Worm (Caenorhabditis elegans) whole organism, L3 larva: ENCODE measurements around the gene T19H5.6.

Experiments used
- aly-2 ChIP-seq: fragments of 150-350 bp; optimal IDR thresholded peaks from 2 replicates; lab custom pipeline; 2014; ENCODE audit warnings: missing biosample characterization, missing genetic modification characterization
- ceh-16 ChIP-seq: sonication (generic microtip); optimal IDR thresholded peaks from 2 replicates; lab custom pipeline; 2017; ENCODE audit warnings: missing biosample characterization, missing genetic modification characterization
- daf-12 ChIP-seq: fragments of 150-350 bp; optimal IDR thresholded peaks from 2 replicates; lab custom pipeline; 2014; ENCODE audit warnings: missing biosample characterization, missing genetic modification reagents, missing genetic modification characterization
- eor-1 ChIP-seq, 2 experiments: fragments of 150-350 bp; optimal IDR thresholded peaks; 2 replicates each; lab custom pipeline; 2014 to 2018; ENCODE audit warnings: missing biosample characterization in 2 of 2, missing genetic modification characterization in 2 of 2
- skn-1 ChIP-seq: fragments of 150-350 bp; optimal IDR thresholded peaks from 2 replicates; lab custom pipeline; 2014; ENCODE audit warnings: missing biosample characterization, missing genetic modification characterization
- unc-62 ChIP-seq: fragments of 150-350 bp; sonication (generic microtip); optimal IDR thresholded peaks from 4 replicates; lab custom pipeline; 2014; ENCODE audit warnings: missing biosample characterization, missing genetic modification reagents, missing genetic modification characterization
- ztf-11 ChIP-seq: fragments of 150-350 bp; optimal IDR thresholded peaks from 2 replicates; lab custom pipeline; 2014; ENCODE audit warnings: missing biosample characterization, missing genetic modification characterization
- ztf-4 ChIP-seq: fragments of 150-350 bp; optimal IDR thresholded peaks from 2 replicates; lab custom pipeline; 2014; ENCODE audit warnings: missing biosample characterization, missing genetic modification characterization

- TF ChIP-seq ztf-11 (tag; lab: Kevin White, UChicago) (no peak), unc-62 (GFP tag; lab: Kevin White, UChicago) (no peak), ztf-4 (no peak), skn-1 (tag; lab: Kevin White, UChicago) (no peak), aly-2 (tag; lab: Kevin White, UChicago) (no peak), eor-1 (tag; optimal IDR thresholded peaks at IDR 0.05; lab: Kevin White, UChicago) (no peak), daf-12 (tag; lab: Kevin White, UChicago) (no peak), ceh-16 (tag; lab: Kevin White, UChicago) (no peak)
These were observed 28.6 kb upstream of the T19H5.6 start for ce11 chrII:9498589-9498988.
